Fruit fly (Drosophila melanogaster) whole organism, adult: ENCODE data around the gene Bap111.
A peak's percentile ranks its signal among the peaks of the same experiment; 100 is the strongest.

Experiments used
- CG11617 ChIP-seq: fragments of 200-800 bp; sonication (Bioruptor generic); optimal IDR thresholded peaks from 2 replicates; lab custom pipeline; 2017; ENCODE audit warnings: mild to moderate bottlenecking, missing biosample characterization, missing genetic modification reagents, missing genetic modification characterization
- CG12768 ChIP-seq: fragments of 200-800 bp; sonication (Bioruptor generic); optimal IDR thresholded peaks from 2 replicates; lab custom pipeline; 2017; ENCODE audit warnings: missing biosample characterization, missing genetic modification characterization, mild to moderate bottlenecking, moderate library complexity, missing genetic modification reagents
- CG14711 ChIP-seq: fragments of 200-800 bp; sonication (Bioruptor generic); optimal IDR thresholded peaks from 2 replicates; lab custom pipeline; 2018; ENCODE audit warnings: missing biosample characterization, mild to moderate bottlenecking, missing genetic modification characterization, moderate library complexity
- CG1620 ChIP-seq: fragments of 200-800 bp; sonication (Bioruptor generic); optimal IDR thresholded peaks from 2 replicates; lab custom pipeline; 2016; ENCODE audit warnings: missing biosample characterization, missing genetic modification characterization
- CG33017 ChIP-seq: fragments of 200-800 bp; sonication (Bioruptor generic); optimal IDR thresholded peaks from 2 replicates; lab custom pipeline; 2018; ENCODE audit warnings: missing biosample characterization, mild to moderate bottlenecking, missing genetic modification characterization, moderate library complexity
- CG5204 ChIP-seq: fragments of 200-800 bp; sonication (Bioruptor generic); optimal IDR thresholded peaks from 2 replicates; lab custom pipeline; 2016; ENCODE audit warnings: missing biosample characterization, missing genetic modification characterization
- CG7045 ChIP-seq: fragments of 200-800 bp; sonication (Bioruptor generic); optimal IDR thresholded peaks from 2 replicates; lab custom pipeline; 2017; ENCODE audit warnings: missing biosample characterization, mild to moderate bottlenecking, missing genetic modification characterization
- CG7101 ChIP-seq: fragments of 200-800 bp; sonication (Bioruptor generic); optimal IDR thresholded peaks from 2 replicates; lab custom pipeline; 2018; ENCODE audit warnings: missing biosample characterization, mild to moderate bottlenecking, missing genetic modification characterization, moderate library complexity
- Clk ChIP-seq: fragments of 200-800 bp; sonication (Bioruptor generic); optimal IDR thresholded peaks from 2 replicates; lab custom pipeline; 2017; ENCODE audit warnings: missing biosample characterization, missing genetic modification characterization
- Crg-1 ChIP-seq: fragments of 200-800 bp; sonication (Bioruptor generic); optimal IDR thresholded peaks from 2 replicates; lab custom pipeline; 2016; ENCODE audit warnings: missing biosample characterization, missing genetic modification characterization
- Hr96 ChIP-seq: fragments of 200-800 bp; sonication (Bioruptor generic); optimal IDR thresholded peaks from 2 replicates; lab custom pipeline; 2016; ENCODE audit warnings: missing biosample characterization, missing genetic modification characterization
- Mnt ChIP-seq: fragments of 200-800 bp; sonication (Bioruptor generic); optimal IDR thresholded peaks from 2 replicates; lab custom pipeline; 2016; ENCODE audit warnings: missing biosample characterization, mild to moderate bottlenecking, missing genetic modification characterization
- bab1 ChIP-seq: fragments of 200-800 bp; sonication (Bioruptor generic); optimal IDR thresholded peaks from 3 replicates; lab custom pipeline; 2019; ENCODE audit warnings: missing biosample characterization, mild to moderate bottlenecking, missing genetic modification characterization, moderate library complexity
- cic ChIP-seq: fragments of 200-800 bp; sonication (Bioruptor generic); optimal IDR thresholded peaks from 2 replicates; lab custom pipeline; 2017; ENCODE audit warnings: missing biosample characterization, mild to moderate bottlenecking, missing genetic modification characterization, moderate library complexity
- cnc ChIP-seq, 2 experiments: fragments of >200 bp; optimal IDR thresholded peaks; 2 replicates each; lab custom pipeline; 2017
- kay ChIP-seq: fragments of 200-800 bp; sonication (Bioruptor generic); peaks from one replicate; lab custom pipeline; 2016; ENCODE audit warnings: missing biosample characterization, missing genetic modification characterization, borderline replicate concordance
- ovo ChIP-seq: fragments of 200-800 bp; sonication (Bioruptor generic); optimal IDR thresholded peaks from 2 replicates; lab custom pipeline; 2016; ENCODE audit warnings: missing biosample characterization, missing genetic modification characterization
- pad ChIP-seq: fragments of 200-800 bp; sonication (Bioruptor generic); optimal IDR thresholded peaks from 3 replicates; lab custom pipeline; 2017; ENCODE audit warnings: missing biosample characterization, missing genetic modification characterization, mild to moderate bottlenecking, moderate library complexity, missing genetic modification reagents
- tj ChIP-seq: fragments of 200-800 bp; sonication (Bioruptor generic); optimal IDR thresholded peaks from 3 replicates; lab custom pipeline; 2017; ENCODE audit warnings: missing biosample characterization, mild to moderate bottlenecking, missing genetic modification characterization, moderate library complexity
- toe ChIP-seq: fragments of 200-800 bp; sonication (Bioruptor generic); optimal IDR thresholded peaks from 2 replicates; lab custom pipeline; 2016; ENCODE audit warnings: missing biosample characterization, missing genetic modification characterization

Bap111 gene

dm6 chrX:9155134-9155533 lies 6.0 kb downstream of the Bap111 start:
- TF ChIP-seq Hr96 (GFP tag; lab: Kevin White, UChicago) (no peak), CG1620 (GFP tag; lab: Kevin White, UChicago) (peak; percentile 33), kay (peak; percentile 51), Crg-1 (GFP tag; lab: Kevin White, UChicago) (no peak), pad (no peak), cnc (optimal IDR thresholded peaks at IDR 0.05; lab: Kevin White, UChicago) (no peak), tj (no peak), toe (GFP tag; lab: Kevin White, UChicago) (peak; percentile 39), Clk (peak; percentile 39), CG7101 (tag; lab: Kevin White, UChicago) (peak; percentile 55), CG5204 (GFP tag; lab: Kevin White, UChicago) (no peak), CG12768 (peak; percentile 55), Mnt (GFP tag; lab: Kevin White, UChicago) (no peak), cic (GFP tag; lab: Kevin White, UChicago) (no peak), CG33017 (tag; lab: Kevin White, UChicago) (peak; percentile 45), bab1 (GFP tag; lab: Kevin White, UChicago) (no peak), CG7045 (peak; percentile 65), CG11617 (GFP tag; lab: Kevin White, UChicago) (no peak), CG14711 (tag; lab: Kevin White, UChicago) (peak; percentile 72), ovo (GFP tag; lab: Kevin White, UChicago) (no peak)

DNA sequence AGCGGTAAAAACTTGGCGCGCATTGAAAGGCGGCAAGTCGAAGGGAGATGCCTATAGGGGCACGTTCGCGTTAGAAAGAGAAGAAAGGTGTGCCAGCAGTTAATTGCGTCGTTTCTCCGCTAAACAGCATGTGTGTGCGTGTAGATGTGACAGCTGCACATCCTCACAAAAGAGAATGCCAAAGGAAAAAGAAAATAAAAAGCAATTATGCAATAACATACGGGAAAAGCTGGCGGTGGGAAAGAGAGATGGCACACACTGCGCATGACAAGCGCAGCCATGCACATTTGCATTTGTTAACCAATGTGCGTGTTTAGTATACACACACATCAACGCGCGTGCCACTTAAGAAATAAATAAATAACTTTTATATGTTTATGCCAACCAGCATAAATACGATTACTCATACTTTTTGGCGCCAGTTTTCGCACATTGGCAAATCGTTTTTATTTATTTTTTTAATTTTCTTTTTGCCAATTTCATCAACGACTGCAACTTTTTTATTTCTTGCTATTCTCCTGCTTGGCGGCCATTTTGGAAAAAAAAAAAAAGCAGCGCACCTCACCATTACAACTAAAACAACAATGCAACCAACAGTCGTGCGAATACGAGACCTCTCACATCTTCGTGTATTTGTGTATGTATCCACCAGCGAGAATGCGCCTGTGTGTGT lies 6.7 kb downstream of the Bap111 start:
- TF ChIP-seq CG7101 (tag; lab: Kevin White, UChicago) (peak; percentile 7), ovo (GFP tag; lab: Kevin White, UChicago) (peak; percentile 76), cic (GFP tag; lab: Kevin White, UChicago) (peak; percentile 58), CG33017 (tag; lab: Kevin White, UChicago) (no peak), Mnt (GFP tag; lab: Kevin White, UChicago) (peak; percentile 94), kay (peak; percentile 91), bab1 (GFP tag; lab: Kevin White, UChicago) (peak; percentile 37), CG11617 (GFP tag; lab: Kevin White, UChicago) (no peak), tj (peak; percentile 89), toe (GFP tag; lab: Kevin White, UChicago) (no peak), pad (peak; percentile 93), cnc (optimal IDR thresholded peaks at IDR 0.05; lab: Kevin White, UChicago) (no peak)

- TF ChIP-seq bab1 (GFP tag; lab: Kevin White, UChicago) (peak; percentile 76), kay (no peak), pad (no peak), Crg-1 (GFP tag; lab: Kevin White, UChicago) (peak; percentile 23), ovo (GFP tag; lab: Kevin White, UChicago) (peak; percentile 37), CG11617 (GFP tag; lab: Kevin White, UChicago) (peak; percentile 72), toe (GFP tag; lab: Kevin White, UChicago) (no peak), CG7101 (tag; lab: Kevin White, UChicago) (peak; percentile 33), Mnt (GFP tag; lab: Kevin White, UChicago) (peak; percentile 55), CG1620 (GFP tag; lab: Kevin White, UChicago) (peak; percentile 60), CG14711 (tag; lab: Kevin White, UChicago) (peak; percentile 14)
Observed at dm6 chrX:9156388-9156823, 7.3 kb downstream of the Bap111 start, which contains the start of gene His3.3B. TSS of gene His3.3B (minus strand) at chrX:9156669.

dm6 chrX:9158366-9158765 lies 9.3 kb downstream of the Bap111 start, which contains the start of the genes Ost48 and Dlip1:
TSS of gene Ost48 (minus strand) at chrX:9158515.
TSS of gene Dlip1 (plus strand) at chrX:9158622.
- TF ChIP-seq CG5204 (GFP tag; lab: Kevin White, UChicago) (no peak), cnc (optimal IDR thresholded peaks at IDR 0.05; lab: Kevin White, UChicago) (no peak), pad (no peak), toe (GFP tag; lab: Kevin White, UChicago) (no peak), ovo (GFP tag; lab: Kevin White, UChicago) (no peak), CG14711 (tag; lab: Kevin White, UChicago) (no peak), bab1 (GFP tag; lab: Kevin White, UChicago) (peak; percentile 38), Crg-1 (GFP tag; lab: Kevin White, UChicago) (no peak)

DNA sequence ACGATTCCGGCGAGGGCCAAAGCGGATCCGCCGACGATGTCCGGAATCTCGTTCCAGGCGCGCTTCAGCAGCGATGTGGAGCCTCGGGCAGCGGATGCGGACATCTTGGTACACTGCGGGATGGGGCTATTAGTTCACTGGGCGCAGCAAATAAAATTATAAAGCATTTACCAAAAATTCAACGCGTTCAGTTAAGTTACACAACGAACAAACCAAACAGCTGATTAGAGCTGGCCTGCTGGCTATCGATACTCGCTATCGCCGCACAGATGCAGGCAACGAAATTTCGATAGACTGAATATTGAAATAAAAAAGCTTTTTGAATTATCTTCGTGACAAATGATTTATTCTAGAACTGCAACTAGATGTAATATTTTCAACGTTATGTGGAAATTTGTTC lies 10.6 kb downstream of the Bap111 start, which contains the start of gene NdufA3:
NdufA3 (minus strand) TSS at position 317 of the 400 bp plus-strand sequence.
- TF ChIP-seq Mnt (GFP tag; lab: Kevin White, UChicago): peak; percentile 10
- no peak for TF ChIP-seq Clk
- TF ChIP-seq kay: no peak
- TF ChIP-seq bab1 (GFP tag; lab: Kevin White, UChicago): peak; percentile 80
- TF ChIP-seq Hr96 (GFP tag; lab: Kevin White, UChicago): no peak

DNA sequence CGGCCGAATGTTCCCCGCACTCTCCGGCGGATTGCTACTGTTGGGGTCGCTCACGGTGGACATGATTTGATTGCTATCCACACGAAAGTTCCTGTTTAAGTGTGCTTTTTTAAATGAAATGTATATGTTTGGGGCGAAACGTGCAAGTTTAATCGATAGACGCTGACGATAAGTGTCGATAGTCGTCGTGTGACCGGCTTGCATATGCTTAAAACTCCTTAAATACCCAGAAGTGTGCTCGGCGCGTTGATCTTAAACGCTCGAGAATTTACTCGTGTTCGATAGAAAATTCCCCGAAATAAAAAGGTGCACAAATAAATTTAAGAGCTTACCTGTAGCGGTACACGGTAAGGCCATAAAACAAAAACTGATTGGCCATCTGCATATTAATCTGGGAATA lies 12.8 kb downstream of the Bap111 start, which contains the start of the genes Zpr1 and CG44532:
Zpr1 (minus strand) TSS at position 179 of the 400 bp plus-strand sequence.
CG44532 (plus strand) TSS at position 181 of the 400 bp plus-strand sequence.
- TF ChIP-seq CG33017 (tag; lab: Kevin White, UChicago): no peak
- peak; percentile 63 for TF ChIP-seq Mnt (GFP tag; lab: Kevin White, UChicago)
